Fruit fly (Drosophila melanogaster) whole organism, pupa: ENCODE results near the gene Inx3.
A peak's percentile ranks its signal among the peaks of the same experiment; 100 is the strongest.

Experiments used
- CG12605 ChIP-seq: fragments of 200-800 bp; sonication (Bioruptor generic); IDR thresholded peaks from 2 replicates; pipeline ENCODE4 v1.3.6; 2022; ENCODE audit warnings: missing biosample characterization, missing genetic modification characterization
- CG13204 ChIP-seq: fragments of 200-800 bp; sonication (Bioruptor generic); optimal IDR thresholded peaks from 2 replicates; lab custom pipeline; 2018; ENCODE audit warnings: missing biosample characterization, mild to moderate bottlenecking, missing genetic modification characterization, moderate library complexity
- CG15710 ChIP-seq: fragments of 200-800 bp; sonication (Bioruptor generic); optimal IDR thresholded peaks from 2 replicates; lab custom pipeline; 2018; ENCODE audit warnings: missing biosample characterization, mild to moderate bottlenecking, missing genetic modification characterization, moderate library complexity
- CG17806 ChIP-seq: fragments of 200-800 bp; sonication (Bioruptor generic); optimal IDR thresholded peaks from 2 replicates; lab custom pipeline; 2018; ENCODE audit warnings: missing biosample characterization, mild to moderate bottlenecking, missing genetic modification characterization, moderate library complexity
- CG34367 ChIP-seq: fragments of 200-800 bp; sonication (Bioruptor generic); optimal IDR thresholded peaks from 2 replicates; lab custom pipeline; 2018; ENCODE audit warnings: missing biosample characterization, mild to moderate bottlenecking, missing genetic modification characterization
- CG4496 ChIP-seq: fragments of 200-800 bp; sonication (Bioruptor generic); IDR thresholded peaks from 3 replicates; pipeline ENCODE4 v1.3.6; 2022; ENCODE audit warnings: missing biosample characterization, missing genetic modification characterization
- CG8301 ChIP-seq: fragments of 200-800 bp; sonication (Bioruptor generic); optimal IDR thresholded peaks from 2 replicates; lab custom pipeline; 2018; ENCODE audit warnings: missing biosample characterization, mild to moderate bottlenecking, missing genetic modification characterization
- Ets98B ChIP-seq: fragments of 200-800 bp; sonication (Bioruptor generic); IDR thresholded peaks from 2 replicates; pipeline ENCODE4 v1.3.6; 2022; ENCODE audit warnings: missing biosample characterization, missing genetic modification characterization
- Pif1A ChIP-seq: fragments of 200-800 bp; sonication (Bioruptor generic); optimal IDR thresholded peaks from 3 replicates; lab custom pipeline; 2016; ENCODE audit warnings: missing biosample characterization, missing genetic modification characterization
- Snoo ChIP-seq: fragments of 200-800 bp; sonication (Bioruptor generic); optimal IDR thresholded peaks from 3 replicates; lab custom pipeline; 2017; ENCODE audit warnings: missing biosample characterization, mild to moderate bottlenecking, missing genetic modification characterization, inconsistent platforms
- fd96Ca ChIP-seq: fragments of 200-800 bp; sonication (Bioruptor generic); IDR thresholded peaks from 3 replicates; pipeline ENCODE4 v1.3.6; 2022; ENCODE audit warnings: missing biosample characterization, missing genetic modification characterization
- rn ChIP-seq: fragments of 200-800 bp; sonication (Bioruptor generic); IDR thresholded peaks from 2 replicates; pipeline ENCODE4 v1.3.6; 2022; ENCODE audit warnings: missing biosample characterization, missing genetic modification characterization

DNA sequence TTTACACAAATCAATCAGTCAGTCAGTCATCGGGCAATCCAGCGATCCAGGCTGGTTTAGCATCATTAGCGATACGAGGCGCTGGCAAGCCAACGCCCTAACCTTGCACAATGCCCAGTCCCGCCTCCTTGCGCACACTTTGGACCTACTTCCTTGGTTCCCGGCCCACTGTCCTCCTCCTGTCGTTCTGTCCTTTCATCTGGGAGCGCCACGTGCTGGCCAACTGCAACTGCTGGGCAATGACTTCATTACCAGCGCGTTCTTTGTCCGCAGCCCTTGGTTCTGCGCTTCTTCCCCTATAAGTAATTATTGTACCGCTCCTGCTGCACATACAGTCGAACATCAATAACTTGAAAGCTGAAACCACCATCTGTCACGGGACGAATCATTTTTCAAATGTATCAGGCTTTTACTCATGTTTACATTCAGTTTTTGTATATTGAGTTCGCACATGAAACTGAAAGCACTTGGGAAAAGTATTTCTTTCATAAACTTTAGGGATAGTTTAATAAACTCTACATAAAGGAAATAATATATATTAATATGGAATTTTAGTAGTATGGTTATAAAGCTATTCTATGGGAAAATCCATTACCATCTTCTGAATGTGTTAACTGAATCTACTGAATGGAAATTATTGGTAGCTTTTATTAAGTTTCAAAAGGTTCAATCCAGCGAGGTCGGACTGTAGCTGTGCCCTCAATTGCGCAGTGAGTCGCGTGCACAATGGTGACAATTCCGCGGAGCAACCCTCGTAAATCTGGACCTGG lies 11.6 kb downstream of the Inx3 start:
- TF ChIP-seq CG8301 (tag; lab: Kevin White, UChicago) (peak; percentile 11), Pif1A (GFP tag; lab: Kevin White, UChicago) (peak; percentile 18), CG4496 (GFP tag; lab: Robert Waterston, UW) (no peak), CG17806 (tag; lab: Kevin White, UChicago) (peak; percentile 53), Snoo (tag; lab: Kevin White, UChicago) (peak; percentile 41), CG15710 (peak; percentile 66), CG13204 (GFP tag; lab: Kevin White, UChicago) (no peak), Ets98B (GFP tag; lab: Robert Waterston, UW) (no peak), rn (GFP tag; lab: Robert Waterston, UW) (no peak), CG34367 (tag; lab: Kevin White, UChicago) (peak; percentile 27), fd96Ca (GFP tag; lab: Robert Waterston, UW) (no peak), CG12605 (GFP tag; lab: Robert Waterston, UW) (no peak)
